Worm (Caenorhabditis elegans): ENCODE data around the gene Y42A5A.1.

ce11 chrV:11083691-11084090 is 4.1 kb upstream of the Y42A5A.1 start:
- TF ChIP-seq snpc-4 (tag; optimal IDR thresholded peaks at IDR 0.05): no peak
- no peak for TF ChIP-seq ceh-28 (tag; optimal IDR thresholded peaks at IDR 0.05)
- TF ChIP-seq mes-2 (tag; optimal IDR thresholded peaks at IDR 0.05; ENCODE audit: poor library complexity, severe bottlenecking): peak; percentile 24
- peak in 1 of 2 experiments; percentile 45 for TF ChIP-seq unc-62 (GFP tag; optimal IDR thresholded peaks at IDR 0.05 in 1 of 2)
- TF ChIP-seq unc-62 (tag; optimal IDR thresholded peaks at IDR 0.05): no peak
- TF ChIP-seq nhr-10 (tag; optimal IDR thresholded peaks at IDR 0.05): no peak
- TF ChIP-seq zag-1 (tag; optimal IDR thresholded peaks at IDR 0.05): no peak
- TF ChIP-seq aha-1 (tag): peak; percentile 55
- TF ChIP-seq nhr-76 (tag; optimal IDR thresholded peaks at IDR 0.05): no peak
- no peak for TF ChIP-seq aly-2 (tag; optimal IDR thresholded peaks at IDR 0.05)
- no peak for TF ChIP-seq nhr-25 (tag; optimal IDR thresholded peaks at IDR 0.05; ENCODE audit: borderline replicate concordance, insufficient read depth)
- no peak for TF ChIP-seq daf-12 (tag; optimal IDR thresholded peaks at IDR 0.05)
- TF ChIP-seq unc-130 (GFP tag; optimal IDR thresholded peaks at IDR 0.05): no peak
- TF ChIP-seq mdl-1 (tag; optimal IDR thresholded peaks at IDR 0.05): peak in 1 of 2 experiments; percentile 20
